Worm (Caenorhabditis elegans): Measurements from ENCODE around the gene tin-9.1.

The tin-9.1 gene

ce11 chrIV:7039476-7040261, 4.7 kb downstream of the tin-9.1 start, which contains the start of the genes cogc-2 and klp-18 (continued):
- TF ChIP-seq mdl-1 (tag; optimal IDR thresholded peaks at IDR 0.05): peak in 1 of 2 experiments; percentile 88

DNA sequence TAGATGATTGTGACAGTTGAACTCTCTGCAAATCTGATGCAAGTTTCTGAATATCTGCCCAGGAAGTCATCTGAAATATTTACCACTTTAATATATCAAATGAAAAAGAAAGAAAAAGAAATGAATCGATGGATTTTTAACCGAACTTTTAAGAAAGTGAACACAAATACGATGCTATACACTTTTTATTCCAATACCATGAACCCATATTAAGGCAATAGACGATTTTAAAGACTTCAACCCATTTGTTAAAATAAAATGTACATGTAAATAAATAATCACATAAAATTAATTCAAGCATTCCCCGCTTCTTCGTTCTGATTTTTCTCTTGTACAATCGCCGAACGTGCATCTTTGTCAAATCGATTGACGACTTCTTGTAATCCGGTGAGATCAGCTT, 7.6 kb downstream of the tin-9.1 start, which contains the start of gene ufl-1:
Gene ufl-1 (minus strand): TSS at position 70 of the 400 bp plus-strand sequence.
- no peak for TF ChIP-seq hlh-17 (GFP tag; optimal IDR thresholded peaks at IDR 0.05; ENCODE audit: borderline replicate concordance)
- TF ChIP-seq efl-1 (optimal IDR thresholded peaks at IDR 0.05): no peak
- TF ChIP-seq efl-1 (GFP tag; optimal IDR thresholded peaks at IDR 0.05 in 1 of 2): peak in 1 of 2 experiments; percentile 50

DNA sequence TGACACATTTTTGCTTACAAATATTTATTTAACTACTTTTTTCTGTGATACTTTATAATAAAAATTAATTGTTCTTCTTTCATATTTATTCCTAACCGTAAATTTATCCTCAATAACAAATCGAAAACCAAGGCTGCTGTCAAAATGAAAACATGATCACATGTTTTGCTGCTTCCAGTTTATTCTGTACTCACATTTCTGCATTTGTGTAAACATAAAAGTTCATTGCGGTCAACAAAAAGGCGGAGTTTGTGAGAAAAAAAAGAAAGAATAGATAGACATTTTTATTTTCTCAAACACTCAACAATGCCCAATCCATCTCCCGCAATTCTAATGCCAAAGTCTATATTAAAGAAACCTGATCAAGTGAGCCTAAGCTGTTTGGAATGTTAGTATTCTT, 8.6 kb downstream of the tin-9.1 start, which contains the start of gene C06G3.3:
Gene C06G3.3 (plus strand): TSS at position 301 of the 400 bp plus-strand sequence.
- TF ChIP-seq blmp-1 (tag; optimal IDR thresholded peaks at IDR 0.05) (peak; percentile 6), sup-37 (GFP tag; optimal IDR thresholded peaks at IDR 0.05) (no peak), nhr-28 (tag; optimal IDR thresholded peaks at IDR 0.05) (no peak), aha-1 (tag; optimal IDR thresholded peaks at IDR 0.05) (no peak), zip-4 (GFP tag; optimal IDR thresholded peaks at IDR 0.05) (no peak)

DNA sequence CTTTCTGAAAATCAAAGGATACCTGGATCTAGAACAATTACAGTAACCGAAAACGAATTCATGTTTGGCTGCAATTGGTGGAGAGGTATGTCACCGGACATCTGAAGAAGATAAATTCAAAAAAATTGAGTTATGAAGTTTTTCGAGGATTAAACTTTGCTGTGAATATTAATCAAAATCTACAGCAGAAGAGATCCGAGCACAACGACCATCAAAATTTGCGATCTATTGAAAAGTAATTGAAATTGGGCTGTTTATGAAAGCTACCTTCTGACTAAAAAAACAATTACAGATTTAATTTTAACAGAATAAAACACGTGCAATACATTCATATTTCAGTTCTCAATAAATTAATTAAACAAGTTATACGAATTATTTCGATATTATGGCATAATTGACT, 11.9 kb downstream of the tin-9.1 start, which contains the start of gene C06G3.8:
Gene C06G3.8 (minus strand): TSS at position 101 of the 400 bp plus-strand sequence.
- TF ChIP-seq pag-3 (tag; optimal IDR thresholded peaks at IDR 0.05; ENCODE audit: borderline replicate concordance, insufficient read depth) (no peak), lin-15B (tag; optimal IDR thresholded peaks at IDR 0.05) (no peak), lsy-2 (tag; optimal IDR thresholded peaks at IDR 0.05) (no peak), unc-86 (tag; optimal IDR thresholded peaks at IDR 0.05) (no peak), lir-3 (tag; optimal IDR thresholded peaks at IDR 0.05; ENCODE audit: poor library complexity) (no peak), C04F5.9 (tag; optimal IDR thresholded peaks at IDR 0.05) (no peak), pqm-1 (tag; optimal IDR thresholded peaks at IDR 0.05) (no peak), hpl-2 (GFP tag; optimal IDR thresholded peaks at IDR 0.05) (no peak), jun-1 (tag; optimal IDR thresholded peaks at IDR 0.05) (no peak), nhr-90 (tag; optimal IDR thresholded peaks at IDR 0.05; ENCODE audit: poor library complexity) (no peak), fos-1 (tag; optimal IDR thresholded peaks at IDR 0.05) (no peak), ceh-8 (GFP tag; optimal IDR thresholded peaks at IDR 0.05) (no peak), dpl-1 (GFP tag; optimal IDR thresholded peaks at IDR 0.05) (no peak), lin-14 (GFP tag; optimal IDR thresholded peaks at IDR 0.05) (no peak), unc-98 (GFP tag; IDR thresholded peaks at IDR 0.05) (no peak), F16B12.6 (tag; optimal IDR thresholded peaks at IDR 0.05) (no peak)

DNA sequence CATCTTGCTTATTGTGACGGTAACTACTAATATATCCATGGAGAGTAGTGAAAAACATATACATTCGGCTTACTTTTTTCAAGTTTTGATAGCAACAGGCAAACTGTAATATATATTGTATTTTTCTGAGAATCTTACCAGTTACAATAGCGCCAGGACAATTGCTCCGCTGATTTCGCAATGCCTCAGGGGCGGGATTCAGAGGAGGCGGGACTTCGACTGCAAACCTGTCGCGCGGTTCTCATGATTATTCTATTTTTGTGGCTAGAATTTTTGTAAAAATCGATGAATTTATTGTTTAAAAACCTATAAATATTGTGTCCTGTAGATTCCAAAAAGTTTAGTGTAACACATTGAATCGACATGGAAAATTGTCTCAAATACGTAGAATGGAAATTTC, 13.4 kb downstream of the tin-9.1 start:
- TF ChIP-seq efl-1 (optimal IDR thresholded peaks at IDR 0.05): peak in 1 of 2 experiments; percentile 22
- peak in 1 of 2 experiments; percentile 79 for TF ChIP-seq efl-1 (GFP tag; optimal IDR thresholded peaks at IDR 0.05 in 1 of 2)
- TF ChIP-seq ama-1 (optimal IDR thresholded peaks at IDR 0.05): no peak

DNA sequence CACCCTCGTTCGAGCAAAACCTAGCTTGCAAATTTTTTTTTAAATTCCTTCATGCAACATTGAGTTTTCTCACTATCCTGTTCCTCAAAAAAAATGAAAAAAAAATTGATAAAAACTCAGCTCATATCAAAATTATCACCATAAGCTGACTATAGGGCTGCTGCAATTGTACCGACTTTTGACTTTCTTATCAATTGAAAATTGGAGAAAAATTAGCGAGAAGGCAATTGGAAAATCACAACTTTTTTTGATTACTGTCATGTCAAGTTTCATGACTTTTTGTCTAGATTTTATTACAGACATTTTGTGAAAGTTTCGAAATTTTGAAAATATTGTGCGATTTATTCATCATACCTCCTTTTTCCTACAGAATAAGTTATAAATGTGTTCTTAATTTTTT, 18.6 kb downstream of the tin-9.1 start:
- peak; percentile 77 for TF ChIP-seq elt-2 (tag; optimal IDR thresholded peaks at IDR 0.05)
- no peak for TF ChIP-seq efl-1 (optimal IDR thresholded peaks at IDR 0.05)
- TF ChIP-seq efl-1 (GFP tag; optimal IDR thresholded peaks at IDR 0.05 in 1 of 2): peak in 1 of 2 experiments; percentile 71
- TF ChIP-seq blmp-1 (tag; optimal IDR thresholded peaks at IDR 0.05): no peak
- TF ChIP-seq lin-35 (GFP tag; optimal IDR thresholded peaks at IDR 0.05): peak in 1 of 2 experiments; percentile 37
- no peak for TF ChIP-seq snu-23 (GFP tag; optimal IDR thresholded peaks at IDR 0.05)
